Worm (Caenorhabditis elegans) whole organism, L4/young adult: ENCODE measurements around the gene C04C11.25.

Experiments used
- dao-5 ChIP-seq: sonication (generic microtip); optimal IDR thresholded peaks from 2 replicates; lab custom pipeline; 2016; ENCODE audit warnings: missing genotype, missing genetic modification characterization, moderate library complexity, missing compliant biosample characterization
- him-1 ChIP-seq: sonication (generic microtip); optimal IDR thresholded peaks from 2 replicates; lab custom pipeline; 2016; ENCODE audit warnings: missing genotype, missing genetic modification reagents, missing genetic modification characterization, missing compliant biosample characterization

DNA sequence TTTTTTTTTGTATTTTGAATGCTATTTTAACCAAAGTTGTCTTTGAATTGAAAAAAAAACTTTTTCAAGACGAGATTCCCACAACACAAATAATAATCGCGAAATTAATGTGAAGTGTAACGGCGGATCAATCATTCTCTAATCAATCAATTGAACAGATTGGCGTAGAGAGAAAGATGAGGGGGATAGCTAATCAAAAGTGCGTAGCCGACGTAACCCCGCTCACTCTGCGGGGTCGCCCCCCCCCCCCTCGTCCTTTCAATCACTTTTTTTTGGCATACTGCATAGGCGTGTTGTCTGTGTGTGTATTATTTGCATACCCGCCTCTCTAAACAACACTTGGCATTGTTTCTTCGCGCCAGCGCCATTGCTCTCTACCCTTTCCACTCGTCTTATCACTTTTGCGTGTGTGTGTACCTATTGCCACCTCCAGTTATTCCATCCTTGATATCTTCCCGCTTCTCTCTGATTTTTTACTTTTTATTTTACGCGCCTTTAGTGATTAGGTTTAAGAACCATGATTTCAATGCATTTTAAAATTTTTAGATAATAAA, 9.2 kb upstream of the C04C11.25 start:
- TF ChIP-seq dao-5 (tag; lab: Kevin White, UChicago) (no peak), him-1 (tag; lab: Kevin White, UChicago) (no peak)
